Worm (Caenorhabditis elegans) whole organism, L3 larva: ENCODE measurements around the gene klp-3.

Experiments
- ama-1 ChIP-seq: fragments of 150-350 bp; optimal IDR thresholded peaks from 2 replicates; lab custom pipeline; 2018
- ceh-16 ChIP-seq: sonication (generic microtip); optimal IDR thresholded peaks from 2 replicates; lab custom pipeline; 2017; ENCODE audit warnings: missing biosample characterization, missing genetic modification characterization
- jun-1 ChIP-seq: fragments of 150-350 bp; optimal IDR thresholded peaks from 2 replicates; lab custom pipeline; 2014; ENCODE audit warnings: missing biosample characterization, missing genetic modification reagents, missing genetic modification characterization
- nhr-237 ChIP-seq: fragments of 150-350 bp; optimal IDR thresholded peaks from 2 replicates; lab custom pipeline; 2014; ENCODE audit warnings: missing biosample characterization, missing genetic modification characterization
- nhr-43 ChIP-seq: sonication (generic microtip); optimal IDR thresholded peaks from 2 replicates; lab custom pipeline; 2016; ENCODE audit warnings: mild to moderate bottlenecking, missing genetic modification characterization, missing compliant biosample characterization; ENCODE audit not compliant: poor library complexity, severe bottlenecking
- sea-2 ChIP-seq: fragments of 150-350 bp; sonication (generic microtip); optimal IDR thresholded peaks from 4 replicates; lab custom pipeline; 2014; ENCODE audit warnings: missing biosample characterization, missing genetic modification reagents, missing genetic modification characterization
- zag-1 ChIP-seq: fragments of 150-350 bp; optimal IDR thresholded peaks from 2 replicates; lab custom pipeline; 2014; ENCODE audit warnings: missing biosample characterization, missing genetic modification characterization

- TF ChIP-seq sea-2 (GFP tag; lab: Kevin White, UChicago) = no peak
- TF ChIP-seq nhr-237 (tag; lab: Kevin White, UChicago) = no peak
- TF ChIP-seq nhr-43 = no peak
- TF ChIP-seq jun-1 (tag; lab: Kevin White, UChicago) = no peak
- TF ChIP-seq ceh-16 = no peak
- TF ChIP-seq zag-1 (tag; lab: Kevin White, UChicago) = no peak
- TF ChIP-seq ama-1 (lab: Kevin White, UChicago) = no peak
Measured at ce11 chrII:7819359-7819758, 22.8 kb upstream of the klp-3 start.
